Worm (Caenorhabditis elegans) whole organism, young adult: Measurements from ENCODE around the gene C18A3.10.

Source experiments
- B0336.3 ChIP-seq: fragments of 200-800 bp; sonication (Bioruptor generic); IDR thresholded peaks from 2 replicates; pipeline ENCODE4 v1.3.6; 2022; ENCODE audit warnings: missing genetic modification characterization, missing compliant biosample characterization
- D2030.7 ChIP-seq: fragments of 200-800 bp; sonication (Bioruptor generic); IDR thresholded peaks from 2 replicates; pipeline ENCODE4 v1.3.6; 2022; ENCODE audit warnings: missing genetic modification reagents, missing genetic modification characterization, missing compliant biosample characterization
- F57C9.4 ChIP-seq: sonication (generic microtip); optimal IDR thresholded peaks from 2 replicates; lab custom pipeline; 2017; ENCODE audit warnings: mild to moderate bottlenecking, missing genetic modification characterization, missing compliant biosample characterization
- K11D2.4 ChIP-seq: fragments of 200-800 bp; sonication (Bioruptor generic); IDR thresholded peaks from 2 replicates; pipeline ENCODE4 v1.3.6; 2022; ENCODE audit warnings: missing genetic modification reagents, missing genetic modification characterization, missing compliant biosample characterization
- T07F8.4 ChIP-seq: sonication (generic microtip); optimal IDR thresholded peaks from 2 replicates; lab custom pipeline; 2016; ENCODE audit warnings: mild to moderate bottlenecking, missing genetic modification characterization, moderate library complexity, missing compliant biosample characterization
- Y53G8AR.9 ChIP-seq: fragments of 200-800 bp; sonication (Bioruptor generic); conservative IDR thresholded peaks from 2 replicates; pipeline ENCODE4 v1.3.6; 2022; ENCODE audit warnings: missing genetic modification reagents, missing genetic modification characterization, missing compliant biosample characterization
- Y56A3A.18 ChIP-seq: fragments of 200-800 bp; sonication (Bioruptor generic); IDR thresholded peaks from 2 replicates; pipeline ENCODE4 v1.3.6; 2022; ENCODE audit warnings: missing genetic modification reagents, missing genetic modification characterization, missing compliant biosample characterization
- Y67H2A.10 ChIP-seq: fragments of 200-800 bp; sonication (Bioruptor generic); conservative IDR thresholded peaks from 2 replicates; pipeline ENCODE4 v1.3.6; 2022; ENCODE audit warnings: missing genetic modification reagents, missing genetic modification characterization, missing compliant biosample characterization
- ZK185.1 ChIP-seq: sonication (generic microtip); optimal IDR thresholded peaks from 2 replicates; lab custom pipeline; 2016; ENCODE audit warnings: mild to moderate bottlenecking, missing genetic modification characterization, missing compliant biosample characterization; ENCODE audit not compliant: poor library complexity, severe bottlenecking
- attf-6 ChIP-seq: fragments of 200-800 bp; sonication (Bioruptor generic); IDR thresholded peaks from 2 replicates; pipeline ENCODE4 v1.3.6; 2022; ENCODE audit warnings: missing genetic modification reagents, missing genetic modification characterization, missing compliant biosample characterization
- ccch-3 ChIP-seq: fragments of 200-800 bp; sonication (Bioruptor generic); optimal IDR thresholded peaks from 2 replicates; lab custom pipeline; 2018; ENCODE audit warnings: mild to moderate bottlenecking, missing genetic modification characterization, missing compliant biosample characterization
- cebp-1 ChIP-seq, 2 experiments: fragments of 200-800 bp in 1 of 2; sonication (Bioruptor generic) in 1 of 2; sonication (generic microtip) in 1 of 2; IDR thresholded peaks in 1 of 2; optimal IDR thresholded peaks in 1 of 2; 2 replicates each; pipeline versions ENCODE4 v1.3.6 to Lab custom; 2017 to 2022; ENCODE audit warnings: missing compliant biosample characterization in 2 of 2, missing genetic modification characterization in 2 of 2, mild to moderate bottlenecking in 1 of 2, missing genetic modification reagents in 1 of 2, moderate library complexity in 1 of 2
- ceh-100 ChIP-seq: fragments of 200-800 bp; sonication (Bioruptor generic); IDR thresholded peaks from 2 replicates; pipeline ENCODE4 v1.3.6; 2022; ENCODE audit warnings: missing genetic modification reagents, missing genetic modification characterization, missing compliant biosample characterization
- ceh-58 ChIP-seq: fragments of 200-800 bp; sonication (Bioruptor generic); IDR thresholded peaks from 2 replicates; pipeline ENCODE4 v1.3.6; 2022; ENCODE audit warnings: missing genetic modification characterization, missing compliant biosample characterization
- gei-17 ChIP-seq: fragments of 200-800 bp; sonication (Bioruptor generic); optimal IDR thresholded peaks from 2 replicates; lab custom pipeline; 2018; ENCODE audit warnings: mild to moderate bottlenecking, missing genetic modification characterization, missing compliant biosample characterization
- hmg-1.2 ChIP-seq: fragments of 200-800 bp; sonication (Bioruptor generic); IDR thresholded peaks from 2 replicates; pipeline ENCODE4 v1.3.6; 2022; ENCODE audit warnings: missing genetic modification reagents, missing genetic modification characterization, missing compliant biosample characterization
- let-607 ChIP-seq, 2 experiments: fragments of 200-800 bp in 1 of 2; sonication (Bioruptor generic) in 1 of 2; sonication (generic microtip) in 1 of 2; optimal IDR thresholded peaks; 2 replicates each; lab custom pipeline; 2016 to 2018; ENCODE audit warnings: mild to moderate bottlenecking in 2 of 2, missing compliant biosample characterization in 2 of 2, missing genetic modification characterization in 2 of 2, moderate library complexity in 2 of 2, missing genotype in 1 of 2
- lin-26 ChIP-seq: fragments of 200-800 bp; sonication (Bioruptor generic); IDR thresholded peaks from 2 replicates; pipeline ENCODE4 v1.3.6; 2022; ENCODE audit warnings: missing genetic modification reagents, missing genetic modification characterization, missing compliant biosample characterization
- nfya-1 ChIP-seq: sonication (generic microtip); optimal IDR thresholded peaks from 2 replicates; lab custom pipeline; 2017; ENCODE audit warnings: antibody characterized with exemption, missing compliant biosample characterization, missing genetic modification characterization, borderline replicate concordance; ENCODE audit not compliant: insufficient read depth
- nhr-80 ChIP-seq: sonication (generic microtip); optimal IDR thresholded peaks from 2 replicates; lab custom pipeline; 2016; ENCODE audit warnings: missing genetic modification characterization, missing compliant biosample characterization
- pha-4 ChIP-seq: fragments of 150-350 bp; sonication (generic microtip); optimal IDR thresholded peaks from 2 replicates; lab custom pipeline; 2014; ENCODE audit warnings: missing biosample characterization, missing genetic modification reagents, missing genetic modification characterization
- rcor-1 ChIP-seq: fragments of 200-800 bp; sonication (Bioruptor generic); IDR thresholded peaks from 2 replicates; pipeline ENCODE4 v1.3.6; 2022; ENCODE audit warnings: missing genetic modification reagents, missing genetic modification characterization, missing compliant biosample characterization
- rec-8 ChIP-seq, 2 experiments: sonication (generic microtip); optimal IDR thresholded peaks; 2 replicates each; lab custom pipeline; 2016; ENCODE audit warnings: mild to moderate bottlenecking in 2 of 2, missing genetic modification characterization in 2 of 2, missing genetic modification reagents in 2 of 2, missing genotype in 2 of 2, missing biosample characterization in 1 of 2, missing compliant biosample characterization in 1 of 2, moderate library complexity in 1 of 2
- rpc-1 ChIP-seq, 2 experiments: fragments of 150-350 bp in 1 of 2; sonication (generic microtip) in 1 of 2; optimal IDR thresholded peaks; 2 replicates each; lab custom pipeline; 2014 to 2018; ENCODE audit warnings: missing biosample characterization in 1 of 2, missing genetic modification characterization in 1 of 2, missing genetic modification reagents in 1 of 2, missing genotype in 1 of 2
- somi-1 ChIP-seq: fragments of 200-800 bp; sonication (Bioruptor generic); optimal IDR thresholded peaks from 2 replicates; lab custom pipeline; 2018; ENCODE audit warnings: mild to moderate bottlenecking, missing genetic modification characterization, missing compliant biosample characterization
- unc-130 ChIP-seq: sonication (generic microtip); optimal IDR thresholded peaks from 2 replicates; lab custom pipeline; 2016; ENCODE audit warnings: missing genetic modification reagents, missing genetic modification characterization, missing compliant biosample characterization
- zfh-2 ChIP-seq: fragments of 200-800 bp; sonication (Bioruptor generic); conservative IDR thresholded peaks from 2 replicates; pipeline ENCODE4 v1.3.6; 2022; ENCODE audit warnings: missing genetic modification reagents, missing genetic modification characterization, missing compliant biosample characterization
- ztf-18 ChIP-seq: sonication (generic microtip); optimal IDR thresholded peaks from 2 replicates; lab custom pipeline; 2016; ENCODE audit warnings: missing genotype, mild to moderate bottlenecking, missing genetic modification characterization, missing compliant biosample characterization
- ztf-22 ChIP-seq: fragments of 200-800 bp; sonication (Bioruptor generic); optimal IDR thresholded peaks from 2 replicates; lab custom pipeline; 2018; ENCODE audit warnings: mild to moderate bottlenecking, missing genetic modification characterization, moderate library complexity, missing compliant biosample characterization
- ztf-3 ChIP-seq: fragments of 200-800 bp; sonication (Bioruptor generic); optimal IDR thresholded peaks from 2 replicates; lab custom pipeline; 2018; ENCODE audit warnings: mild to moderate bottlenecking, missing genetic modification characterization, missing compliant biosample characterization

C18A3.10 gene

DNA sequence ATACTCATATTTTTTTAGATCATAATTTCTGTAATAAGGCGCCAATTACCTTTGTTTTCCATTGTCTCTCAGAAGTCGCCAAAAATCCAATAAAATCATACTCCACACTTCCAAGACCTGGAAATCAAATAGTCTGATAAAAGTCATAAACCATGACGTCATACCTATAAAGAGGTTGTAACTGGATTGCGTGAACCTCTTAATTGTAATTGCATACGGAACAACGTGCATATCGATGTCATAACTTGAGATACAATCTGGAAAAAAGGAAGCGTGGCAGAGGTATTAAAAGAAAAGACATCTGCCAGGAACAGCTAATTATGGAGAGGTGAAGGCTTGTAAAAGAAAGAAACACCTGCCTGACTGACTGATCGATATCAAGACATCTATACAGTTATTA lies 29.4 kb upstream of the C18A3.10 start, which contains the start of gene F10C1.9:
Gene F10C1.9, minus strand, starts transcription at position 197 of the 400 bp plus-strand sequence.
- TF ChIP-seq ztf-18 (tag; lab: Kevin White, UChicago): no peak
- no peak for TF ChIP-seq ztf-3
- TF ChIP-seq Y56A3A.18 (GFP tag; lab: Robert Waterston, UW): no peak
- no peak for TF ChIP-seq rpc-1 (optimal IDR thresholded peaks at IDR 0.05; lab: Kevin White, UChicago)
- TF ChIP-seq rpc-1 (tag; optimal IDR thresholded peaks at IDR 0.05; lab: Kevin White, UChicago): no peak
- TF ChIP-seq, all 124 proteins: peak for 0

DNA sequence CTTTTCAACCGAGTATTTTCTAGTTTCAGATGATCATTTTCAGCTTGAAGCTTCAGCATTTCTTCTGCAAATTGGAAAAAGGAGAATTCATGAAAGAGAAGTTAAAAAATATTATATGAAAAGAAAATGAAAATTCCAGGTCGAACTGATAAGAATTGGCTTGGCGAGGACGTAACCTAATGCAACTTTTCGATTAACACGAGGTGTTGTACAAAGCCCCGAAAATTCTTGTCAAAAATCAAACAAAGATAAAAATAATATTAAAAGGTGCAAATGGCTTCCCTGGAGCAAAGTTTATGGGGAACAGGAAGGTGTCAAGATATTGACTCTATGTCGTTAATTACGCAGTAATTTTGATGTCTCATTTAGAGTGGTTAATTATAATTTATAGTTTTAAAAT lies 28.7 kb upstream of the C18A3.10 start:
- TF ChIP-seq B0336.3 (GFP tag; lab: Robert Waterston, UW) (no peak), rcor-1 (GFP tag; lab: Robert Waterston, UW) (no peak), zfh-2 (GFP tag; lab: Robert Waterston, UW) (no peak), Y67H2A.10 (no peak), nhr-80 (tag; lab: Kevin White, UChicago) (peak; percentile 67), ztf-3 (no peak), pha-4 (tag; lab: Kevin White, UChicago) (no peak)

DNA sequence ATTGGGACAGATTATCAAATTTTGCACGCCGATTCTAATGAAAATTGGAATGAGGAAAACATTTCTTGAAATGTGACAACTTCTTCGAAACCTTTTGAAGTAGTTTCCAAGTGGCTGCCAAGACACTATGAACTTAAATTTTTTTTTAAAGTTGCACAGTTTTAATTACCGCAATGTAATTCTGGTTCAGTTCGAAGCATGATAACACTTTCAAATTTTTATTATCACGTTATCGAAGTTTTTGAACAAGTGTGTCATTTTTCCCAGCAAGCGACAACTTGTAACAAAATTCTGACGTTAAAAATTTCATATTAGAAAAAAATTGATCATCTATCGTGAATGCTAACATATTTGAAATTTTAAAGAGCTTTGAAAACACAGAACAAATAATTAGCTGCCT lies 27.1 kb upstream of the C18A3.10 start:
- no peak for TF ChIP-seq unc-130
- no peak for TF ChIP-seq Y53G8AR.9 (GFP tag; lab: Robert Waterston, UW)
- TF ChIP-seq nhr-80 (tag; lab: Kevin White, UChicago): peak; percentile 32
- no peak for TF ChIP-seq D2030.7

- TF ChIP-seq ceh-58 (GFP tag; lab: Robert Waterston, UW) (no peak), lin-26 (GFP tag; lab: Robert Waterston, UW) (no peak), K11D2.4 (GFP tag; lab: Robert Waterston, UW) (no peak), attf-6 (GFP tag; lab: Robert Waterston, UW) (no peak), ceh-100 (no peak), let-607 (tag; optimal IDR thresholded peaks at IDR 0.05; lab: Kevin White, UChicago) (no peak), rec-8 (tag; optimal IDR thresholded peaks at IDR 0.05; lab: Kevin White, UChicago) (no peak), ccch-3 (GFP tag; lab: Kevin White, UChicago) (no peak), ZK185.1 (tag; lab: Kevin White, UChicago) (no peak), ztf-22 (GFP tag; lab: Kevin White, UChicago) (no peak), hmg-1.2 (GFP tag; lab: Robert Waterston, UW) (no peak), gei-17 (GFP tag; lab: Kevin White, UChicago) (no peak)
Observed at ce11 chrII:5738795-5739194, 23.1 kb upstream of the C18A3.10 start, which contains the start of gene hlh-14. Gene hlh-14, minus strand, starts transcription at chrII:5738895.

DNA sequence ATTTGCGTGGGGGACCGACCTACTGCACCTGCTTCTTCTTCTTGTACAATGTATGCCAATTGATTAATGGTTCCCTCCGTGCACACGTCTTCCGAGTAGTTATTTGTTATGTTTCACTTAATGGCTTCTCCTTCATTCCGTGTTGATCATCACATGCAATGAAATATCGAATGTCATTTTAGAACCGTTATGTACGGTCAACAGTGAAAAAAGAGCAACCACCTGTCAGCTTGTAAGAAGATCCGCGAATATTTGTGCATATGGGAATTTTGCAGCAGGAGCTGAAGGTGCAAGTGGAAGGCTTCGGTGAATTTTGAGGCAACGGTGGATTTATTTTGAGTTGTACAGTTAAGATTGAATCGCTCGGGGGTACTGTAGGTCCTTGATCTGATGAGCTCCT lies 21.0 kb upstream of the C18A3.10 start:
- TF ChIP-seq unc-130: no peak
- no peak for TF ChIP-seq zfh-2 (GFP tag; lab: Robert Waterston, UW)
- TF ChIP-seq cebp-1 (GFP tag; IDR thresholded peaks at IDR 0.05; lab: Robert Waterston, UW): no peak
- TF ChIP-seq cebp-1 (tag; optimal IDR thresholded peaks at IDR 0.05; lab: Kevin White, UChicago): no peak
- no peak for TF ChIP-seq T07F8.4 (tag; lab: Kevin White, UChicago)
- TF ChIP-seq nfya-1 (tag; lab: Kevin White, UChicago): no peak
- no peak for TF ChIP-seq F57C9.4 (tag; lab: Kevin White, UChicago)
- TF ChIP-seq somi-1 (GFP tag; lab: Kevin White, UChicago): no peak
- TF ChIP-seq Y53G8AR.9 (GFP tag; lab: Robert Waterston, UW): no peak
- TF ChIP-seq attf-6 (GFP tag; lab: Robert Waterston, UW): no peak
